Fruit fly (Drosophila melanogaster) S2 (cell line): ENCODE results near the gene btd.

Experiments used
- CG8478 ChIP-seq: fragments of >200 bp; optimal IDR thresholded peaks from 2 replicates; lab custom pipeline; 2018
- CTCF ChIP-seq, 2 experiments: fragments of >200 bp; optimal IDR thresholded peaks; 2 replicates each; lab custom pipeline; 2018

btd gene

DNA sequence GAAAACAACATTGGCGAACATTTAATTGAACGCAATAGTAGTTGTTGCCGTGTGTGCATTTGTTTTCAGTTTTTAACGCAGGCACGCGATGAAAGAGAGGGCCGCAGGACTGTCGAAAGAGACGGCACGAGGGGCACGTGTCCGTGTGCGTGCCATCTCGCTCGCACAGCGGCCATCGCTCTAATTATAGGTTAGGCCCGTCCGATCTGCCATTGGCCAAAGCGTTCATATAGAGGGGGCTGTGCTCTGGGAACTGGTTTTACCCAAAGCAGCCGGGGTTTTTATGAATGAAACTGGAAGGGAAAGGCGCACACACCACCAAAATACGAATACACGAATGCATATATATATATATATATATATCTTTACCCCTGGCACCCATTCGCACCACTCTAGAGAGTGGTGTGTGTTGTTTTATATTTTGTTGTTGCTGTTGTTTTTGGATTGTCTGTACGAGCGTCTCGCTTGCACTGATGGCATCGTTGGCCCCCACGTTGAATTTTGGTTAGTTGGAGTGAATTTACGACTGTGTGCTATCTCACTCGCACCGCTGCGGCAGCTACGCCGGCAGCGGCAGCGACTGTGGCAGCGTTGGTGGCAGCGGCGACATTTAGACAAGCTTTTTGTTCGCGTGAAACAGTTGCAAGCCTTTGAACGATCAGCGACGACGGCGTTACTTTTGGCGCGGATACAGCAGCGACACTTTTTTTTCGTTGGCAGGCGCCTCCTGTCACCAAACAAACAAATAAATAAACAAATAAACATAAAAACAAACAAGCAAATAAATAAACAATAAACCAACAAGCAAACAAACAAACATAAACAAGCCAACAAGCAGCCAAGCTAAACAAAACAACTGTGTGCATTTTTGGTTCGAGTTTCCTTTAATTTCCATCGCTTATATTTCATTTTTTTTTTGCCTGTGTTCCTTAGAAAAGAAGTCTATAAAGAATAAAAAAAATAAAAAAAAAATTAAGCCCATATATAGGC is 35.3 kb downstream of the btd start, which contains the start of gene Sp1:
Sp1 (plus strand) TSS at position 636 of the 990 bp plus-strand sequence.
- TF ChIP-seq CG8478 (lab: Kevin White, UChicago): no peak
- peak in 1 of 2 experiments; percentile 24 for TF ChIP-seq CTCF (optimal IDR thresholded peaks at IDR 0.05; lab: Kevin White, UChicago)

DNA sequence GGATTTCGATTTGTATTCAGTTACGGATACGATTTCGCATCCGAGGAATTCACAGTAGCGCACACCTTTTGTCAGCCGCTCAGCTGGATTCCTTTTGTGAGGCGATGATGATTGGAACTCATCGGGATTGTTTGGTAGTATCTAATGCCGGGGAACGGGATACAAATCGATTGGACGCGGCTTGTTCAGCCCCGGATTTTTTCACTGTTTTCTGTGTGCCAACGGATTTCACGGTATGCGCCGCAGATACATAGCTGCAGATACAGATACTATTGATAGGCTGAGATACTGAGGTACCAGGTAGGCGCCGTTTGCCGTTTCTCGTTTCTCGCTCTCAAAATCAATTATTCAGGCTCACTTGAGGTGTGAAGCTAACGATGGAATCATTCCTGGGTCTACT is 37.5 kb downstream of the btd start:
- TF ChIP-seq CTCF (optimal IDR thresholded peaks at IDR 0.05; lab: Kevin White, UChicago) (no peak), CG8478 (lab: Kevin White, UChicago) (no peak)

DNA sequence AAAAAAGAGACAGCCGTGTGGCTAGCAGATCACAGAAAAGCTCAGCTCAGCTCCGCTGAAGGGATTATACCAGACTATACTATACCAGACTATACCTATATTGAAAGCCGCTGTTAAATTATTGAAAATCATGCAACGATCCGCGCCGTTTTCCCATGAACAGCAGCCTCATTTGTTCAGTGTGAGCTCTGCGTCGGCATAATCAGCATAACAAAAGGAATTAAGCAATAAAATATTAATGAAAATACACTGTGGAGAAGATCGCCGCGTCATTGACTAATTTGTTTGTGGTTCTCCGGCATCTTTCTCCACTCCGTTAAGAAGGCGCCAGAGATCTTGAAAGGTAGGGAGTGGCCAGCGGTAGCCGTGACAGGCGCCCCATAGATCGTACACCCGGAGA is 39.2 kb downstream of the btd start:
- TF ChIP-seq CTCF (optimal IDR thresholded peaks at IDR 0.05; lab: Kevin White, UChicago) (no peak), CG8478 (lab: Kevin White, UChicago) (no peak)

DNA sequence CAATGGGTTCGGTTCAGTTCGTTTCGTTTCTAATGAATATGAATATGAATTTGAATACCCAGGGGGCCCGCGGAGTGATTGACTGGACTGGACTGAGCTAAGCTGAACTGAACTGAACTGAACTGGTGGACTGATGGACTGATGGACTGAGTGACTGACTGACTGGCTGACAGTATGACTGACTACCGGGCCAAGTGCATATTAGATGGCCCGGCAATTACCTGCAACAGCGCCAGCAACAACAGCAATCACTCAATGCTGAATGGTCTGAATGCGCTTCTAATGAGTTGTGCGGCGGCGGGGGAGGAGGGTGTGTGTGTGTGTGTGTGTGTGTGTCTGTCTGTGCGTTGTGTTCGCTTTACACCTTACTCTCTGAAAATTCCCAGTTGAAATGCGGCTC is 40.8 kb downstream of the btd start:
- TF ChIP-seq CG8478 (lab: Kevin White, UChicago) (no peak), CTCF (optimal IDR thresholded peaks at IDR 0.05; lab: Kevin White, UChicago) (no peak)

DNA sequence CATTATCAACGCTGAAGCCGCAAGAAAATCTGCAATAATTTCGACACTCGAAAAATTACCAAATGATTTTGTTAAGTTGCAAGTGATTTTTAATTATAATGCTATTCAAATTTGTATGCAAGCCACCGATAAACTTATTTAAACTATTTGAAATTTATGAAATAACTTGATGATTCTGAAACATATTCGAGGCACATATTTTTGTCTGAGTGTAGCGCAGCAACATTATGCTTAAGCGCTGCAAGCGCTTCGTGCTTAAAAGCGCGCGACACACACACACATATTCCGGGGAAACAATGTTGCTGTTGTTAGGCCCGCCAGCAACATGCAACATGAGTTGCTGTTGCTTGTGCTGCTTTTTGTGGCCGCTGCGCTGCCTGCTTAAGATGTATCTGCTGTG is 44.6 kb downstream of the btd start:
- TF ChIP-seq CG8478 (lab: Kevin White, UChicago) (no peak), CTCF (optimal IDR thresholded peaks at IDR 0.05; lab: Kevin White, UChicago) (no peak)

DNA sequence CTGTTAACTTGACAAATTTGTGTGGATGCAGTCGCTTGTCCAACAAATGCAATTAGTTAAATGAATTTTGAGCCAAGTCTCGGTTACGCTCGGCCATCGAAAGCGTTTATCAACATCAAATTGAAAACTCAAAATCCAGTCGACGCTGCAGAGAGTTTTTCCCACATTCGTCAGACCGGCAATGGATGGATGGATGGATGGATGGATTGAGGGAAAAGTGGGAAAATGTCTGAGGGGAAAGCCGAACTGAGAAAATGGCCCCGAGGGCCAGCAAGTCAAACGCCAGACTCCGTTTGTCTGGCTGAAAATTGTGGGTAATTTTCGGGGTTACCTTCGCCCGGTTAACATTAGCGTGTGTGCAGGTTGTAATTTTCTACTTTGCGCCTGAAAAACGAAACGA is 46.3 kb downstream of the btd start:
- no peak for TF ChIP-seq CG8478 (lab: Kevin White, UChicago)
- no peak for TF ChIP-seq CTCF (optimal IDR thresholded peaks at IDR 0.05; lab: Kevin White, UChicago)

DNA sequence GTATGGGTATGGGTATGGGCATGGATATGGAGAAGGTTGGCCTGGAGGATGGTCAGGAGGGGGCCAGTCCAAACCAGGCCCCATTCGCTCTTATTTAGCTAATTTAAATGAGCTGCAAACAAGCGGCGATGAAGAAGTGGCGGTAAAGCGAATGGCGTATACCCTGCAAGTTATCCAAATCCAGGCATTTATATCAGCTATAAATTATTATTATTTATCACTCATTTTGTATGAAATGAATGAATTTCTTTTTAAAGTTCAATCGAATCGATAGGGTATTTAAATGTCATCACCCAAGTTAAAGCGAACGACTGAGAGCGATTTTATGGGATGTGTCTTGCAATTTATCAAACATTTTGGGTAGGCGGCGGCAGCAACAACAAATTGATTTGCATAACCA is 48.1 kb downstream of the btd start:
- TF ChIP-seq CG8478 (lab: Kevin White, UChicago) (no peak), CTCF (optimal IDR thresholded peaks at IDR 0.05; lab: Kevin White, UChicago) (no peak)

DNA sequence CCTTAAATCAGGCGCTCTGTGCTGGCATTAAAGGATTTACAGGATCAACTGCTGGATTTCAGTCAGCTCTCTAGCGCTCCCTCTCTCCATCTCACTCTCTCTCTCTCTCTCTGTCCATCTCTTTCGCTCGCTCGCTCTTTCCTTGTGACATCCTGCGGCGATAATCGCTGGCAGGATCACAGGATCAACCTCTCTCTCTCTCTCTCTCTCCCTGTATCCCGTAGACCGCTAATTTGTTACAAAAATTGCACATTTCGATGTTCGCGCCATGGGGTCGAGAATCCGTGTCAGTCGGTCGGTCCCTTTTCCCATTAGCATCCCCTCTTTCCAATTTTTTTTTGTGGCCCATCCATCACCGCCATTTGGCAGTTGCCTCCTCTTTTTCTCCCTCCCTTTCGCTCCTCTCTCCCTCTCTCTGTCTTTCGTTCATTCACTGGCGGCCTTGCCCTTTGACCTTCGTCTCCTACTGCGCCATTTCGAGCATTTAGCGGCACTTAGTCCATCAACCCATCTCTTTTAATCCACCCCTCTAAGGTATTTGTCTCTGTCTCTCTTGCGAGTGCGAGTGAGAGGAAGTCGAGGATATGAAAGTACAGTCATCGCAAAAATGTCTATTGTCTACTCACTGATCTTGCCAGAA is 50.2 kb downstream of the btd start:
- TF ChIP-seq CG8478 (lab: Kevin White, UChicago): no peak
- TF ChIP-seq CTCF (optimal IDR thresholded peaks at IDR 0.05; lab: Kevin White, UChicago): no peak

DNA sequence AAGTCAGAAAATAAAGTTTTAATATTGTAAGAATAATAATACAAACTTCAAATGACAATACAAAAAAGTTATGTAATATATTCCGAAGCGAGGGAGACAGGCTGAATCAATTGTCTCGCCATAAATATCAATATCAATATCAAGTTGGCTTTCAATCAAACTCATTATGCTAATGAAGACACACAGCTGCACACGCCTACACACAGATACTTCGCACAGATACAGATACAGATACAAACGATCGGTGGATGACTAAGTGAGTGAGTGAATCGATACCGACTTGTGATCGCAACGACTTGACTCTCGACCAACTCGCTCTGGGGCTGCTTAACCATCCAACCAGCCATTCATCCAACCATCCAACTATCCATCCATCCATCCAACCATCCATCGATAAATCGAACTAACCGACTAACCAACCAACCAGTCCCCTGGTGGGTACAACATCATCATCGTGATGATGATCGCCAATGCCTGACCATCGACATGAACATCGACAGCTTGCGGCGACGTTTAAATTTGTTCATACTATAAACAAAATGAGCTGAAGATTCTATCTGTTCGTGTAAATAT is 50.8 kb downstream of the btd start:
- no peak for TF ChIP-seq CTCF (optimal IDR thresholded peaks at IDR 0.05; lab: Kevin White, UChicago)
- TF ChIP-seq CG8478 (lab: Kevin White, UChicago): no peak
